Worm (Caenorhabditis elegans) whole organism, mixed stage, embryonic: ENCODE measurements around the gene hid-1.

Experiments used
- elt-3 ChIP-seq: fragments of 150-350 bp; optimal IDR thresholded peaks from 2 replicates; lab custom pipeline; 2014; ENCODE audit warnings: missing biosample characterization, missing genetic modification characterization
- unc-62 ChIP-seq: fragments of 150-350 bp; optimal IDR thresholded peaks from 2 replicates; lab custom pipeline; 2014; ENCODE audit warnings: missing biosample characterization, missing genetic modification reagents, missing genetic modification characterization

DNA sequence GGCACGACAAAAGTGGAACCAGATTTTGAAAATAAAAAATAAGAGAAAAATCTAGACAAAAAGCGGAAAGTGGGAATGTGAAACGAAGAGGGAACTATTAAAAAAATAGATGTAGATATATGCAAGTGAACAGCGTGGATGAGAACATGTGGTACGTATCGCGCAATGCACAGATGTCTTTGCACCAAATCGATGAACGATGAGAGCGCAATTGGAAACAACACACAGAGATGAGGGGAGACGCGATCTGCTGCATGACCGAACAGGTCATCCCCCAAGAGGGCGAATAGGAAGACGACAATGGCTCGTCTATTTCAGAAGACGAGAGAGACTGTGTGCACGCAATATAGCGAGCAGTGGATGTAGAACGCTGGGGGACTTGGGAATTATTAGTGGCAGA, 36.1 kb upstream of the hid-1 start:
- no peak for TF ChIP-seq unc-62 (GFP tag; lab: Kevin White, UChicago)
- TF ChIP-seq elt-3 (tag; lab: Kevin White, UChicago): no peak
